Worm (Caenorhabditis elegans): ENCODE measurements around the gene srgp-1.

DNA sequence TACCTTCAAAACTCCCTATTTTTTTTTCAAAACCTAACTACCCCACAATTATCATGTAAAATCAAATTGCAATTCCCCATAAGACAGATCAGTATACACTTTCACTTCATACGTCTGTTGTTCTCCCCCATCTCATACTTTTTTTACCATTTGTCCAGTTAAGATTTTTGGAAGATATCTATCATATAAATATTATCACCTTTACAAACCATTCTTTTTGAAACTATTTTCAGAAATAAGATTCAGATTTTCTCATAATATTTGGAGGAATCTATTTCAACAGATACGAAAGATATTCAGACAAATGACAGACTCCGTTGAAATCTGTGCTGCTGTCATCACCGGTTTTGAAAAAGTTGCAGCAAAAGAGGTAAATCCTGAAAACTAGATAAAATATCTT is 42.5 kb upstream of the srgp-1 start, which contains the start of gene M04B2.2:
- TF ChIP-seq him-1 (tag; optimal IDR thresholded peaks at IDR 0.05) = no peak
- no peak for TF ChIP-seq W03F9.2 (tag; optimal IDR thresholded peaks at IDR 0.05)
- peak; percentile 2 for TF ChIP-seq dao-5 (tag; optimal IDR thresholded peaks at IDR 0.05)

Data from whole organism, L4/young adult.